Worm (Caenorhabditis elegans): Measurements from ENCODE around the gene npp-16.

The npp-16 gene

ce11 chrIII:11921658-11922098, 6.0 kb downstream of the npp-16 start, which contains the start of gene Y56A3A.22 (continued):
- TF ChIP-seq skn-1 (tag; optimal IDR thresholded peaks at IDR 0.05) (no peak), mef-2 (tag; optimal IDR thresholded peaks at IDR 0.05) (no peak), efl-1 (optimal IDR thresholded peaks at IDR 0.05) (peak; percentile 7 to 18), efl-1 (GFP tag; optimal IDR thresholded peaks at IDR 0.05 in 1 of 2) (peak in 1 of 2 experiments; percentile 91), nhr-11 (tag; optimal IDR thresholded peaks at IDR 0.05) (no peak), unc-62 (GFP tag; optimal IDR thresholded peaks at IDR 0.05) (no peak), pag-3 (tag; optimal IDR thresholded peaks at IDR 0.05; ENCODE audit: borderline replicate concordance, insufficient read depth) (no peak), unc-98 (GFP tag; IDR thresholded peaks at IDR 0.05) (no peak), unc-86 (tag; optimal IDR thresholded peaks at IDR 0.05) (no peak), nhr-85 (tag) (no peak), nhr-47 (tag; optimal IDR thresholded peaks at IDR 0.05) (peak; percentile 40), elt-2 (tag; optimal IDR thresholded peaks at IDR 0.05) (peak; percentile 29), sup-37 (GFP tag; optimal IDR thresholded peaks at IDR 0.05) (no peak), mdl-1 (tag; optimal IDR thresholded peaks at IDR 0.05) (no peak), aly-2 (tag; optimal IDR thresholded peaks at IDR 0.05) (peak; percentile 70), lin-35 (GFP tag; optimal IDR thresholded peaks at IDR 0.05) (peak in 1 of 2 experiments; percentile 29), mab-9 (GFP tag; IDR thresholded peaks at IDR 0.05) (no peak), pqm-1 (tag; optimal IDR thresholded peaks at IDR 0.05) (no peak), ztf-4 (tag; optimal IDR thresholded peaks at IDR 0.05) (peak; percentile 80), egl-13 (tag; optimal IDR thresholded peaks at IDR 0.05) (no peak), snu-23 (GFP tag; optimal IDR thresholded peaks at IDR 0.05) (peak; percentile 14), efl-3 (GFP tag; optimal IDR thresholded peaks at IDR 0.05) (no peak), nhr-77 (tag; optimal IDR thresholded peaks at IDR 0.05) (no peak), ama-1 (optimal IDR thresholded peaks at IDR 0.05) (peak; percentile 86), nhr-90 (tag; optimal IDR thresholded peaks at IDR 0.05; ENCODE audit: poor library complexity) (peak; percentile 57), C04F5.9 (tag; optimal IDR thresholded peaks at IDR 0.05) (no peak), dsc-1 (tag; optimal IDR thresholded peaks at IDR 0.05) (no peak), zip-4 (GFP tag; optimal IDR thresholded peaks at IDR 0.05) (peak; percentile 27), nhr-71 (tag; optimal IDR thresholded peaks at IDR 0.05) (peak; percentile 62), hlh-4 (tag; optimal IDR thresholded peaks at IDR 0.05) (no peak), rnt-1 (tag; optimal IDR thresholded peaks at IDR 0.05) (peak; percentile 39)

ce11 chrIII:11923586-11923985, 7.9 kb downstream of the npp-16 start, which contains the start of gene nft-1:
TSS of gene nft-1 (plus strand) at chrIII:11923886.
- TF ChIP-seq efl-1 (optimal IDR thresholded peaks at IDR 0.05) (no peak), efl-1 (GFP tag; optimal IDR thresholded peaks at IDR 0.05 in 1 of 2) (peak in 1 of 2 experiments; percentile 2), ets-5 (GFP tag; IDR thresholded peaks at IDR 0.05) (no peak)

DNA sequence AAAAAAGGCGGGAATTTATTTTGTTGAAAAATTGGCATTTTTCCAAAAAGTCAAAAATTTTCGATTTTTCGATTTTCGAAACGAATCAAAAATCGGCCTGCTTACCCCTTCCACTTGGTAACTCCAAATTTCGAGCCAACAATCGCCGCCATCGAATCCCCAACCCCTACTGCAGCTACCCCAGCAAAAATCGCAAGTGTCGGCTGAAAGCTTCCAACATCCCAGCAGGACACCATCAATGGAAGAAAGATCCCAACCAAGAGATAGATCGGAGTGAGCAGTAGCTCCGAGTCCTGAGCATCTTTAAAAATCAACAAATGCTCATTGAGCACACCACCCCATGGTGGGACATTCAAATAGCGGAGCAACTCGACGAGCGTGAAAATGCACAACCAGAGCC, 15.2 kb downstream of the npp-16 start:
- TF ChIP-seq nhr-19 (GFP tag; conservative IDR thresholded peaks at IDR 0.05) (0 out of 2 replicates have a peak, but pooled peaks have one; percentile 2), unc-86 (tag; optimal IDR thresholded peaks at IDR 0.05) (no peak), mep-1 (tag; optimal IDR thresholded peaks at IDR 0.05) (no peak), efl-1 (optimal IDR thresholded peaks at IDR 0.05) (no peak), efl-1 (GFP tag; optimal IDR thresholded peaks at IDR 0.05 in 1 of 2) (peak in 1 of 2 experiments; percentile 54)

DNA sequence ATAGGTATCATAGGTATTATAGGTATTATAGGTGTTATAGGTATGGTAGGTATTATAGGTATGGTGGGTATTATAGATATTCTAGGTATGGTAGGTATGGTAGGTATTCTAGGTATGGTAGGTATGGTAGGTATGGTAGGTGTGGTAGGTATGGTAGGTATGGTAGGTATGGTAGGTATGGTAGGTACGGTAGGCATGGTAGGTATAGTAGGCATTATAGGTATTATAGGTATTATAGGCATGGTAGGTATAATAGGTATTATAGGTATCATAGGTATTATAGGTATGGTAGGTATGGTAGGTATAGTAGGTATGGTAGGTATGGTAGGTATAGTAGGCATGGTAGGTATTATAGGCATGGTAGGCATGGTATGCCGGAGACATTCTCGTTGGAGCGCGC, 16.2 kb downstream of the npp-16 start:
- peak; percentile 30 for TF ChIP-seq nhr-85 (tag)
- TF ChIP-seq nhr-47 (tag; optimal IDR thresholded peaks at IDR 0.05), result no peak

DNA sequence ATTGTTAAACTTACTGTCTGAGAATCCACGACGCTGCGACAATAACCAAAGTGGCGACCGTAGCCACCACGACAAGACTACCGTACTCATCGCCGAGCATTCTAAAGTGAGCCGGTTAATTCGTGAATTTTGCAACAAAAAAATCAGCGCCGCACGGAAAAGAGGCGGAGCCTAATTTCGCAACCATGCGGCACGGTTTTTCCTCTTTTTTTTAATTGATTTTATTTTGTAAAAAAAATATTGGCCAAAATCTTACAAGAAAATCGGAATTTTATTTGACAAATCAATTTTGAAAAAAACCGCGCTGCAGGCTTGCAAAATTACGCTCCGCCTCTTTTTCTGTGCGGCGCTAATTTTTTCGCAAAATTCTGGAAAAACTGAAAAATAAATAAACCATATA, 17.8 kb downstream of the npp-16 start, which contains the start of gene dolk-1:
Gene dolk-1 (minus strand): TSS at position 101 of the 400 bp plus-strand sequence.
- TF ChIP-seq isw-1 (GFP tag; IDR thresholded peaks at IDR 0.05) (no peak), efl-1 (optimal IDR thresholded peaks at IDR 0.05) (no peak), efl-1 (GFP tag; optimal IDR thresholded peaks at IDR 0.05 in 1 of 2) (no peak), nhr-19 (GFP tag; conservative IDR thresholded peaks at IDR 0.05) (no peak)

Data from whole organism, L1 larva.